Fruit fly (Drosophila melanogaster) whole organism, embryonic: Measurements from ENCODE around the gene Rab19.

ENCODE experiments used
- Adf1 ChIP-seq: fragments of 200-800 bp; sonication (Bioruptor generic); IDR thresholded peaks from 2 replicates; pipeline ENCODE4 v1.3.6; 2022; ENCODE audit warnings: missing biosample characterization, missing genetic modification characterization
- Atf6 ChIP-seq: fragments of 200-800 bp; sonication (Bioruptor generic); IDR thresholded peaks from 2 replicates; pipeline ENCODE4 v1.3.6; 2022; ENCODE audit warnings: missing biosample characterization, missing genetic modification characterization
- B-H2 ChIP-seq: fragments of 200-800 bp; sonication (Bioruptor generic); optimal IDR thresholded peaks from 2 replicates; lab custom pipeline; 2018; ENCODE audit warnings: missing biosample characterization, mild to moderate bottlenecking, missing genetic modification characterization
- CG11085 ChIP-seq: fragments of 200-800 bp; sonication (Bioruptor generic); IDR thresholded peaks from 2 replicates; pipeline ENCODE4 v1.3.6; 2022; ENCODE audit warnings: missing biosample characterization, missing genetic modification characterization
- CG12219 ChIP-seq: fragments of 200-800 bp; sonication (Bioruptor generic); optimal IDR thresholded peaks from 3 replicates; lab custom pipeline; 2018; ENCODE audit warnings: missing biosample characterization, mild to moderate bottlenecking, missing genetic modification characterization
- CG12391 ChIP-seq: fragments of 200-800 bp; sonication (Bioruptor generic); optimal IDR thresholded peaks from 3 replicates; lab custom pipeline; 2018; ENCODE audit warnings: missing biosample characterization, mild to moderate bottlenecking, missing genetic modification characterization, moderate library complexity
- CG12659 ChIP-seq: fragments of 200-800 bp; sonication (Bioruptor generic); optimal IDR thresholded peaks from 3 replicates; lab custom pipeline; 2017; ENCODE audit warnings: mild to moderate bottlenecking, missing biosample characterization, missing genetic modification reagents, missing genetic modification characterization
- CG14050 ChIP-seq: fragments of 200-800 bp; sonication (Bioruptor generic); IDR thresholded peaks from 3 replicates; pipeline ENCODE4 v1.3.6; 2022; ENCODE audit warnings: missing biosample characterization, missing genetic modification characterization
- CG2678 ChIP-seq: fragments of 200-800 bp; sonication (Bioruptor generic); optimal IDR thresholded peaks from 3 replicates; lab custom pipeline; 2019; ENCODE audit warnings: missing biosample characterization, mild to moderate bottlenecking, missing genetic modification characterization, moderate library complexity
- CG2712 ChIP-seq: fragments of 200-800 bp; optimal IDR thresholded peaks from 3 replicates; lab custom pipeline; 2019; ENCODE audit warnings: missing biosample characterization, mild to moderate bottlenecking, missing genetic modification characterization, moderate library complexity
- CG31441 ChIP-seq: fragments of 200-800 bp; sonication (Bioruptor generic); IDR thresholded peaks from 2 replicates; pipeline ENCODE4 v1.3.6; 2022; ENCODE audit warnings: missing biosample characterization, missing genetic modification characterization
- CG3281 ChIP-seq: fragments of 200-800 bp; sonication (Bioruptor generic); optimal IDR thresholded peaks from 3 replicates; lab custom pipeline; 2017; ENCODE audit warnings: missing biosample characterization, mild to moderate bottlenecking, missing genetic modification characterization
- CG4282 ChIP-seq: fragments of 200-800 bp; sonication (Bioruptor generic); optimal IDR thresholded peaks from 2 replicates; lab custom pipeline; 2016; ENCODE audit warnings: missing biosample characterization, missing genetic modification characterization
- CG43689 ChIP-seq: fragments of 200-800 bp; sonication (Bioruptor generic); IDR thresholded peaks from 2 replicates; pipeline ENCODE4 v1.3.6; 2022; ENCODE audit warnings: missing biosample characterization, missing genetic modification characterization
- Chrac-16 ChIP-seq: fragments of 200-800 bp; sonication (Bioruptor generic); optimal IDR thresholded peaks from 3 replicates; lab custom pipeline; 2016; ENCODE audit warnings: missing biosample characterization, missing genetic modification characterization
- CoRest ChIP-seq: fragments of 200-800 bp; sonication (Bioruptor generic); optimal IDR thresholded peaks from 3 replicates; lab custom pipeline; 2018; ENCODE audit warnings: missing biosample characterization, mild to moderate bottlenecking, missing genetic modification characterization, moderate library complexity
- Dek ChIP-seq: fragments of 200-800 bp; sonication (Bioruptor generic); optimal IDR thresholded peaks from 3 replicates; lab custom pipeline; 2019; ENCODE audit warnings: missing biosample characterization, mild to moderate bottlenecking, missing genetic modification characterization, moderate library complexity
- Dip3 ChIP-seq: fragments of 200-800 bp; sonication (Bioruptor generic); optimal IDR thresholded peaks from 3 replicates; lab custom pipeline; 2016; ENCODE audit warnings: missing biosample characterization, missing genetic modification characterization
- Dp ChIP-seq: fragments of 200-800 bp; sonication (Bioruptor generic); optimal IDR thresholded peaks from 2 replicates; lab custom pipeline; 2018; ENCODE audit warnings: missing biosample characterization, mild to moderate bottlenecking, missing genetic modification characterization, moderate library complexity
- ERR ChIP-seq: fragments of 200-800 bp; sonication (Bioruptor generic); optimal IDR thresholded peaks from 2 replicates; lab custom pipeline; 2016; ENCODE audit warnings: missing biosample characterization, missing genetic modification characterization
- Hmr ChIP-seq: fragments of 200-800 bp; sonication (Bioruptor generic); optimal IDR thresholded peaks from 3 replicates; lab custom pipeline; 2017; ENCODE audit warnings: mild to moderate bottlenecking, missing biosample characterization, missing genetic modification reagents, missing genetic modification characterization
- Hmx ChIP-seq: fragments of 200-800 bp; sonication (Bioruptor generic); optimal IDR thresholded peaks from 2 replicates; lab custom pipeline; 2016; ENCODE audit warnings: missing biosample characterization, missing genetic modification characterization
- Max ChIP-seq: fragments of 200-800 bp; sonication (Bioruptor generic); optimal IDR thresholded peaks from 2 replicates; lab custom pipeline; 2016; ENCODE audit warnings: missing biosample characterization, mild to moderate bottlenecking, missing genetic modification characterization
- Meics ChIP-seq: fragments of 200-800 bp; sonication (Bioruptor generic); optimal IDR thresholded peaks from 2 replicates; lab custom pipeline; 2017; ENCODE audit warnings: missing biosample characterization, mild to moderate bottlenecking, missing genetic modification characterization
- Mrtf ChIP-seq: fragments of 200-800 bp; sonication (Bioruptor generic); IDR thresholded peaks from 3 replicates; pipeline ENCODE4 v1.3.6; 2022; ENCODE audit warnings: missing biosample characterization, missing genetic modification characterization
- Oaz ChIP-seq: fragments of 200-800 bp; sonication (Bioruptor generic); IDR thresholded peaks from 2 replicates; pipeline ENCODE4 v1.3.6; 2022; ENCODE audit warnings: missing biosample characterization, missing genetic modification characterization
- Pdp1 ChIP-seq, 2 experiments: fragments of 200-800 bp; sonication (Bioruptor generic); optimal IDR thresholded peaks; 3 replicates each; lab custom pipeline; 2016; ENCODE audit warnings: missing biosample characterization in 2 of 2, missing genetic modification characterization in 2 of 2, mild to moderate bottlenecking in 1 of 2, moderate library complexity in 1 of 2
- Spps ChIP-seq: fragments of 200-800 bp; sonication (Bioruptor generic); optimal IDR thresholded peaks from 2 replicates; lab custom pipeline; 2018; ENCODE audit warnings: missing biosample characterization, mild to moderate bottlenecking, missing genetic modification characterization
- Sry-δ ChIP-seq: fragments of 200-800 bp; sonication (Bioruptor generic); optimal IDR thresholded peaks from 2 replicates; lab custom pipeline; 2016; ENCODE audit warnings: missing biosample characterization, missing genetic modification characterization
- Vsx1 ChIP-seq: fragments of 200-800 bp; sonication (Bioruptor generic); optimal IDR thresholded peaks from 2 replicates; lab custom pipeline; 2017; ENCODE audit warnings: missing biosample characterization, mild to moderate bottlenecking, missing genetic modification characterization, missing genetic modification reagents
- Xbp1 ChIP-seq: fragments of 200-800 bp; sonication (Bioruptor generic); optimal IDR thresholded peaks from 3 replicates; lab custom pipeline; 2016; ENCODE audit warnings: missing biosample characterization, mild to moderate bottlenecking, missing genetic modification characterization
- al ChIP-seq: fragments of 200-800 bp; sonication (Bioruptor generic); IDR thresholded peaks from 2 replicates; pipeline ENCODE4 v1.3.6; 2022; ENCODE audit warnings: missing biosample characterization, missing genetic modification characterization
- bab2 ChIP-seq: fragments of 200-800 bp; sonication (Bioruptor generic); optimal IDR thresholded peaks from 2 replicates; lab custom pipeline; 2016; ENCODE audit warnings: missing biosample characterization, missing genetic modification characterization
- cad ChIP-seq: fragments of >200 bp; optimal IDR thresholded peaks from 2 replicates; lab custom pipeline; 2017; ENCODE audit warnings: missing biosample characterization, missing genetic modification characterization
- ci ChIP-seq: fragments of 200-800 bp; sonication (Bioruptor generic); IDR thresholded peaks from 3 replicates; pipeline ENCODE4 v1.3.6; 2022; ENCODE audit warnings: missing biosample characterization, missing genetic modification characterization
- da ChIP-seq: fragments of 200-800 bp; sonication (Bioruptor generic); optimal IDR thresholded peaks from 2 replicates; lab custom pipeline; 2016; ENCODE audit warnings: missing biosample characterization, missing genetic modification characterization
- dpn ChIP-seq, 2 experiments: fragments of 200-800 bp; sonication (Bioruptor generic); optimal IDR thresholded peaks; 3 replicates each; lab custom pipeline; 2016; ENCODE audit warnings: missing biosample characterization in 2 of 2, missing genetic modification characterization in 2 of 2
- ems ChIP-seq: fragments of 200-800 bp; sonication (Bioruptor generic); optimal IDR thresholded peaks from 3 replicates; lab custom pipeline; 2016; ENCODE audit warnings: missing biosample characterization, missing genetic modification characterization
- fd102C ChIP-seq: fragments of 200-800 bp; sonication (Bioruptor generic); optimal IDR thresholded peaks from 2 replicates; lab custom pipeline; 2018; ENCODE audit warnings: missing biosample characterization, mild to moderate bottlenecking, missing genetic modification characterization, moderate library complexity
- gfzf ChIP-seq: fragments of 200-800 bp; sonication (Bioruptor generic); optimal IDR thresholded peaks from 2 replicates; lab custom pipeline; 2016; ENCODE audit warnings: missing biosample characterization, mild to moderate bottlenecking, missing genetic modification characterization, moderate library complexity
- gsb-n ChIP-seq: fragments of 200-800 bp; sonication (Bioruptor generic); optimal IDR thresholded peaks from 3 replicates; lab custom pipeline; 2018; ENCODE audit warnings: missing biosample characterization, mild to moderate bottlenecking, missing genetic modification characterization
- klu ChIP-seq: fragments of 200-800 bp; sonication (Bioruptor generic); IDR thresholded peaks from 2 replicates; pipeline ENCODE4 v1.3.6; 2022; ENCODE audit warnings: missing biosample characterization, missing genetic modification characterization
- knrl ChIP-seq: fragments of 200-800 bp; sonication (Bioruptor generic); IDR thresholded peaks from 3 replicates; pipeline ENCODE4 v1.3.6; 2022; ENCODE audit warnings: missing biosample characterization, missing genetic modification characterization; ENCODE audit not compliant: partially characterized antibody
- maf-S ChIP-seq: fragments of 200-800 bp; sonication (Bioruptor generic); optimal IDR thresholded peaks from 2 replicates; lab custom pipeline; 2016; ENCODE audit warnings: missing biosample characterization, missing genetic modification characterization
- pum ChIP-seq: fragments of 200-800 bp; sonication (Bioruptor generic); optimal IDR thresholded peaks from 2 replicates; lab custom pipeline; 2016; ENCODE audit warnings: missing biosample characterization, missing genetic modification characterization
- repo ChIP-seq: fragments of 200-800 bp; sonication (Bioruptor generic); optimal IDR thresholded peaks from 2 replicates; lab custom pipeline; 2016; ENCODE audit warnings: missing biosample characterization, missing genetic modification characterization
- row ChIP-seq: fragments of 200-800 bp; sonication (Bioruptor generic); IDR thresholded peaks from 3 replicates; pipeline ENCODE4 v1.3.6; 2022; ENCODE audit warnings: missing biosample characterization, missing genetic modification characterization
- sens-2 ChIP-seq: fragments of 200-800 bp; sonication (Bioruptor generic); IDR thresholded peaks from 2 replicates; pipeline ENCODE4 v1.3.6; 2022; ENCODE audit warnings: missing biosample characterization, missing genetic modification characterization
- slbo ChIP-seq: fragments of 200-800 bp; sonication (Bioruptor generic); IDR thresholded peaks from 2 replicates; pipeline ENCODE4 v1.3.6; 2022; ENCODE audit warnings: missing biosample characterization, missing genetic modification characterization
- sob ChIP-seq: fragments of 200-800 bp; sonication (Bioruptor generic); IDR thresholded peaks from 2 replicates; pipeline ENCODE4 v1.3.6; 2022; ENCODE audit warnings: missing biosample characterization, missing genetic modification characterization
- tll ChIP-seq, 2 experiments: fragments of 200-800 bp in 1 of 2; fragments of >200 bp in 1 of 2; sonication (Bioruptor generic) in 1 of 2; optimal IDR thresholded peaks; 2 replicates each; lab custom pipeline; 2017 to 2019; ENCODE audit warnings: missing biosample characterization in 2 of 2, missing genetic modification characterization in 2 of 2, mild to moderate bottlenecking in 1 of 2, moderate library complexity in 1 of 2
- ttk ChIP-seq: fragments of 200-800 bp; sonication (Bioruptor generic); IDR thresholded peaks from 2 replicates; pipeline ENCODE4 v2.1.2; 2022; ENCODE audit warnings: missing biosample characterization, missing genetic modification characterization

Gene Rab19

dm6 chr3L:8288396-8288795 is 8.4 kb upstream of the Rab19 start (continued):
- TF ChIP-seq CG12391 (tag; lab: Kevin White, UChicago), result peak; percentile 12
- TF ChIP-seq CG2712, result peak; percentile 10
- TF ChIP-seq al (GFP tag; lab: Robert Waterston, UW), result no peak
- peak; percentile 51 for TF ChIP-seq row
- peak; percentile 2 for TF ChIP-seq Xbp1 (GFP tag; lab: Kevin White, UChicago)
- TF ChIP-seq slbo (GFP tag; lab: Robert Waterston, UW), result no peak
- TF ChIP-seq Sry-δ (GFP tag; lab: Kevin White, UChicago), result no peak
- no peak for TF ChIP-seq Adf1 (GFP tag; lab: Robert Waterston, UW)
- no peak for TF ChIP-seq B-H2
- TF ChIP-seq ems (GFP tag; lab: Kevin White, UChicago), result no peak
- peak; percentile 48 for TF ChIP-seq CG2678 (tag; lab: Kevin White, UChicago)
- no peak for TF ChIP-seq CG12219 (GFP tag; lab: Kevin White, UChicago)
- TF ChIP-seq CG12659 (GFP tag; lab: Kevin White, UChicago), result peak; percentile 20
- no peak for TF ChIP-seq gfzf (GFP tag; lab: Kevin White, UChicago)
- no peak for TF ChIP-seq ERR (GFP tag; lab: Kevin White, UChicago)
- TF ChIP-seq CG14050 (GFP tag; lab: Robert Waterston, UW), result no peak; the same call in 2 of the 3 replicates
- TF ChIP-seq knrl (GFP tag; lab: Robert Waterston, UW), result no peak
- TF ChIP-seq Hmx (GFP tag; lab: Kevin White, UChicago), result no peak
- TF ChIP-seq CG11085 (GFP tag; lab: Robert Waterston, UW), result no peak
- TF ChIP-seq ttk, result no peak
- TF ChIP-seq CG4282 (GFP tag; lab: Kevin White, UChicago), result no peak
- TF ChIP-seq Meics (GFP tag; lab: Kevin White, UChicago), result peak; percentile 20
- no peak for TF ChIP-seq sob (GFP tag; lab: Robert Waterston, UW)
- TF ChIP-seq bab2 (GFP tag; lab: Kevin White, UChicago), result no peak
- TF ChIP-seq da, result no peak
- TF ChIP-seq Vsx1 (GFP tag; lab: Kevin White, UChicago), result no peak
- 0 out of 2 replicates have a peak, but pooled peaks have one; percentile 14 for TF ChIP-seq CG31441
- no peak for TF ChIP-seq fd102C (GFP tag; lab: Kevin White, UChicago)
- TF ChIP-seq Pdp1 (GFP tag; optimal IDR thresholded peaks at IDR 0.05; lab: Kevin White, UChicago), result no peak
- no peak for TF ChIP-seq Oaz
- TF ChIP-seq Dip3 (GFP tag; lab: Kevin White, UChicago), result no peak
- no peak for TF ChIP-seq ci (GFP tag; lab: Robert Waterston, UW)
- TF ChIP-seq tll (GFP tag; optimal IDR thresholded peaks at IDR 0.05; lab: Kevin White, UChicago), result no peak
- TF ChIP-seq repo (GFP tag; lab: Kevin White, UChicago), result no peak
- no peak for TF ChIP-seq pum
- TF ChIP-seq Hmr (GFP tag; lab: Kevin White, UChicago), result peak; percentile 0
- no peak for TF ChIP-seq Chrac-16 (GFP tag; lab: Kevin White, UChicago)
- no peak for TF ChIP-seq Dp (GFP tag; lab: Kevin White, UChicago)
- TF ChIP-seq Atf6 (GFP tag; lab: Robert Waterston, UW), result peak; percentile 58
- TF ChIP-seq Mrtf (GFP tag; lab: Robert Waterston, UW), result no peak
- no peak for TF ChIP-seq gsb-n
- peak in 1 of 2 experiments; percentile 11 for TF ChIP-seq dpn (GFP tag; optimal IDR thresholded peaks at IDR 0.05; lab: Kevin White, UChicago)
- TF ChIP-seq CoRest, result peak; percentile 30
- no peak for TF ChIP-seq Spps (tag; lab: Kevin White, UChicago)
- TF ChIP-seq sens-2, result no peak
- TF ChIP-seq CG43689, result no peak
- no peak for TF ChIP-seq klu (GFP tag; lab: Robert Waterston, UW)
- TF ChIP-seq Dek (tag; lab: Kevin White, UChicago), result peak; percentile 3
- TF ChIP-seq Max, result no peak
- no peak for TF ChIP-seq maf-S (GFP tag; lab: Kevin White, UChicago)
- TF ChIP-seq cad (GFP tag; lab: Kevin White, UChicago), result no peak
- peak; percentile 22 for TF ChIP-seq CG3281 (GFP tag; lab: Kevin White, UChicago)
